Worm (Caenorhabditis elegans) whole organism, L4 larva: Measurements from ENCODE around the gene ZK546.19.

ENCODE experiments used
- D1046.2 ChIP-seq: fragments of 200-800 bp; sonication (Bioruptor generic); IDR thresholded peaks from 2 replicates; pipeline ENCODE4 v1.3.6; 2022; ENCODE audit warnings: missing genetic modification characterization, missing compliant biosample characterization
- F26F4.8 ChIP-seq: fragments of 200-800 bp; sonication (Bioruptor generic); conservative IDR thresholded peaks from 2 replicates; pipeline ENCODE4 v1.3.6; 2022; ENCODE audit warnings: missing genetic modification characterization, missing compliant biosample characterization
- F37D6.2 ChIP-seq: sonication (generic microtip); optimal IDR thresholded peaks from 2 replicates; lab custom pipeline; 2016; ENCODE audit warnings: mild to moderate bottlenecking, missing genetic modification characterization, missing compliant biosample characterization
- F44E2.7 ChIP-seq: fragments of 200-800 bp; sonication (Bioruptor generic); IDR thresholded peaks from 2 replicates; pipeline ENCODE4 v2.1.2; 2022; ENCODE audit warnings: missing genetic modification characterization, missing compliant biosample characterization
- T20F7.1 ChIP-seq: fragments of 200-800 bp; sonication (Bioruptor generic); optimal IDR thresholded peaks from 2 replicates; lab custom pipeline; 2018; ENCODE audit warnings: mild to moderate bottlenecking, missing genetic modification characterization, missing compliant biosample characterization
- Y105C5A.15 ChIP-seq: fragments of 200-800 bp; sonication (Bioruptor generic); IDR thresholded peaks from 2 replicates; pipeline ENCODE4 v1.3.6; 2022; ENCODE audit warnings: missing genetic modification characterization, missing compliant biosample characterization
- Y48G9A.11 ChIP-seq: fragments of 200-800 bp; sonication (Bioruptor generic); IDR thresholded peaks from 2 replicates; pipeline ENCODE4 v1.3.6; 2022; ENCODE audit warnings: missing genetic modification reagents, missing genetic modification characterization, missing compliant biosample characterization
- Y5F2A.4 ChIP-seq: fragments of 200-800 bp; sonication (Bioruptor generic); optimal IDR thresholded peaks from 2 replicates; lab custom pipeline; 2018; ENCODE audit warnings: mild to moderate bottlenecking, missing genetic modification characterization, missing compliant biosample characterization
- aha-1 ChIP-seq: fragments of 150-350 bp; peaks from one replicate; lab custom pipeline; 2014; ENCODE audit warnings: missing biosample characterization, missing genetic modification characterization
- aly-2 ChIP-seq: sonication (generic microtip); optimal IDR thresholded peaks from 2 replicates; lab custom pipeline; 2018; ENCODE audit warnings: missing biosample characterization, missing genetic modification characterization
- ama-1 ChIP-seq: fragments of 150-350 bp; optimal IDR thresholded peaks from 2 replicates; lab custom pipeline; 2014; ENCODE audit warnings: inconsistent platforms, mixed read lengths
- ceh-20 ChIP-seq: fragments of 200-800 bp; sonication (Bioruptor generic); IDR thresholded peaks from 2 replicates; pipeline ENCODE4 v1.3.6; 2022; ENCODE audit warnings: missing genetic modification reagents, missing genetic modification characterization, missing compliant biosample characterization
- ceh-28 ChIP-seq: fragments of 150-350 bp; optimal IDR thresholded peaks from 2 replicates; lab custom pipeline; 2014; ENCODE audit warnings: missing biosample characterization, missing genetic modification reagents, missing genetic modification characterization
- ceh-62 ChIP-seq: sonication (generic microtip); optimal IDR thresholded peaks from 2 replicates; lab custom pipeline; 2017; ENCODE audit warnings: missing biosample characterization, missing genetic modification characterization
- ces-1 ChIP-seq: fragments of 150-350 bp; sonication (generic microtip); optimal IDR thresholded peaks from 4 replicates; lab custom pipeline; 2014; ENCODE audit warnings: missing biosample characterization, missing genetic modification reagents, missing genetic modification characterization
- cey-2 ChIP-seq: sonication (generic microtip); optimal IDR thresholded peaks from 3 replicates; lab custom pipeline; 2017; ENCODE audit warnings: missing genetic modification characterization, mild to moderate bottlenecking, missing compliant biosample characterization, antibody characterized with exemption, borderline replicate concordance; ENCODE audit not compliant: insufficient read depth
- daf-16 ChIP-seq, 3 experiments: sonication (generic microtip); optimal IDR thresholded peaks; 2 replicates each; lab custom pipeline; 2016 to 2017; ENCODE audit warnings: missing genetic modification characterization in 3 of 3, missing genetic modification reagents in 3 of 3, mild to moderate bottlenecking in 2 of 3, missing compliant biosample characterization in 2 of 3, missing biosample characterization in 1 of 3, moderate library complexity in 1 of 3
- dmd-6 ChIP-seq: fragments of 200-800 bp; sonication (Bioruptor generic); IDR thresholded peaks from 2 replicates; pipeline ENCODE4 v1.3.6; 2022; ENCODE audit warnings: missing genetic modification reagents, missing genetic modification characterization, missing compliant biosample characterization
- dpl-1 ChIP-seq: fragments of 150-350 bp; optimal IDR thresholded peaks from 2 replicates; lab custom pipeline; 2014; ENCODE audit warnings: missing biosample characterization, missing genetic modification reagents, missing genetic modification characterization
- duxl-1 ChIP-seq: sonication (generic microtip); optimal IDR thresholded peaks from 2 replicates; lab custom pipeline; 2016; ENCODE audit warnings: mild to moderate bottlenecking, missing genetic modification characterization, moderate library complexity, missing compliant biosample characterization; ENCODE audit not compliant: poor library complexity
- dve-1 ChIP-seq: sonication (generic microtip); optimal IDR thresholded peaks from 2 replicates; lab custom pipeline; 2017; ENCODE audit warnings: antibody characterized with exemption, mild to moderate bottlenecking, missing genetic modification characterization, missing compliant biosample characterization; ENCODE audit not compliant: insufficient read depth
- hif-1 ChIP-seq, 2 experiments: sonication (generic microtip); optimal IDR thresholded peaks; 2 replicates each; lab custom pipeline; 2016 to 2017; ENCODE audit warnings: missing compliant biosample characterization in 2 of 2, missing genetic modification characterization in 2 of 2, missing genetic modification reagents in 2 of 2, missing genotype in 2 of 2, mild to moderate bottlenecking in 1 of 2
- hlh-11 ChIP-seq: fragments of 200-800 bp; sonication (Bioruptor generic); optimal IDR thresholded peaks from 2 replicates; lab custom pipeline; 2018; ENCODE audit warnings: mild to moderate bottlenecking, missing genetic modification characterization, missing compliant biosample characterization
- hlh-30 ChIP-seq: sonication (generic microtip); optimal IDR thresholded peaks from 2 replicates; lab custom pipeline; 2017; ENCODE audit warnings: antibody characterized with exemption, mild to moderate bottlenecking, missing genetic modification characterization, missing compliant biosample characterization; ENCODE audit not compliant: insufficient read depth
- hmg-1.1 ChIP-seq: fragments of 200-800 bp; sonication (Bioruptor generic); IDR thresholded peaks from 2 replicates; pipeline ENCODE4 v1.3.6; 2022; ENCODE audit warnings: missing genetic modification reagents, missing genetic modification characterization, missing compliant biosample characterization
- lin-1 ChIP-seq: fragments of 200-800 bp; sonication (Bioruptor generic); IDR thresholded peaks from 2 replicates; pipeline ENCODE4 v1.3.6; 2022; ENCODE audit warnings: missing genetic modification reagents, missing genetic modification characterization, missing compliant biosample characterization
- lin-29 ChIP-seq: fragments of 200-800 bp; sonication (Bioruptor generic); IDR thresholded peaks from 2 replicates; pipeline ENCODE4 v1.3.6; 2022; ENCODE audit warnings: missing genetic modification reagents, missing genetic modification characterization, missing compliant biosample characterization
- lir-3 ChIP-seq: sonication (generic microtip); optimal IDR thresholded peaks from 2 replicates; lab custom pipeline; 2016; ENCODE audit warnings: mild to moderate bottlenecking, missing genetic modification characterization, missing compliant biosample characterization
- mdl-1 ChIP-seq, 2 experiments: fragments of 150-350 bp in 1 of 2; sonication (generic microtip) in 1 of 2; optimal IDR thresholded peaks; 2 replicates each; lab custom pipeline; 2014 to 2017; ENCODE audit warnings: missing biosample characterization in 2 of 2, missing genetic modification characterization in 2 of 2
- mdt-29 ChIP-seq: fragments of 200-800 bp; sonication (Bioruptor generic); IDR thresholded peaks from 2 replicates; pipeline ENCODE4 v1.3.6; 2022; ENCODE audit warnings: missing genetic modification reagents, missing genetic modification characterization, missing compliant biosample characterization
- mxl-3 ChIP-seq: fragments of 200-800 bp; sonication (Bioruptor generic); optimal IDR thresholded peaks from 2 replicates; lab custom pipeline; 2018; ENCODE audit warnings: mild to moderate bottlenecking, missing genetic modification characterization, missing compliant biosample characterization
- nhr-237 ChIP-seq: sonication (generic microtip); optimal IDR thresholded peaks from 2 replicates; lab custom pipeline; 2017; ENCODE audit warnings: missing biosample characterization, missing genetic modification characterization
- nhr-28 ChIP-seq: fragments of 150-350 bp; optimal IDR thresholded peaks from 2 replicates; lab custom pipeline; 2014; ENCODE audit warnings: missing biosample characterization, missing genetic modification characterization
- nhr-48 ChIP-seq: sonication (generic microtip); optimal IDR thresholded peaks from 2 replicates; lab custom pipeline; 2016; ENCODE audit warnings: mild to moderate bottlenecking, missing genetic modification characterization, missing compliant biosample characterization
- nhr-76 ChIP-seq: fragments of 150-350 bp; optimal IDR thresholded peaks from 2 replicates; lab custom pipeline; 2014; ENCODE audit warnings: missing biosample characterization, missing genetic modification characterization
- nhr-77 ChIP-seq: fragments of 150-350 bp; optimal IDR thresholded peaks from 2 replicates; lab custom pipeline; 2014; ENCODE audit warnings: missing biosample characterization, missing genetic modification characterization
- pha-4 ChIP-seq, 2 experiments: fragments of 150-350 bp in 1 of 2; fragments of 200-800 bp in 1 of 2; sonication (Bioruptor generic) in 1 of 2; IDR thresholded peaks in 1 of 2; optimal IDR thresholded peaks in 1 of 2; 2 replicates each; pipeline versions ENCODE4 v1.3.6 to Lab custom; 2014 to 2022; ENCODE audit warnings: missing genetic modification characterization in 2 of 2, missing genetic modification reagents in 2 of 2, missing biosample characterization in 1 of 2, missing compliant biosample characterization in 1 of 2
- php-3 ChIP-seq: fragments of 200-800 bp; sonication (Bioruptor generic); IDR thresholded peaks from 2 replicates; pipeline ENCODE4 v1.3.6; 2022; ENCODE audit warnings: missing genetic modification reagents, missing genetic modification characterization, missing compliant biosample characterization
- pqm-1 ChIP-seq: sonication (generic microtip); optimal IDR thresholded peaks from 2 replicates; lab custom pipeline; 2017; ENCODE audit warnings: missing biosample characterization, missing genetic modification characterization
- snpc-4 ChIP-seq: fragments of 150-350 bp; optimal IDR thresholded peaks from 2 replicates; lab custom pipeline; 2014; ENCODE audit warnings: missing biosample characterization, missing genetic modification characterization
- tag-97 ChIP-seq: fragments of 200-800 bp; sonication (Bioruptor generic); IDR thresholded peaks from 2 replicates; pipeline ENCODE4 v1.3.6; 2022; ENCODE audit warnings: missing genetic modification characterization, missing compliant biosample characterization
- tra-1 ChIP-seq: fragments of 200-800 bp; sonication (Bioruptor generic); IDR thresholded peaks from 2 replicates; pipeline ENCODE4 v1.3.6; 2022; ENCODE audit warnings: missing genetic modification reagents, missing genetic modification characterization, missing compliant biosample characterization
- unc-130 ChIP-seq: sonication (generic microtip); optimal IDR thresholded peaks from 2 replicates; lab custom pipeline; 2016; ENCODE audit warnings: missing genetic modification reagents, missing genetic modification characterization, missing compliant biosample characterization
- unc-62 ChIP-seq, 3 experiments: fragments of 150-350 bp in 1 of 3; sonication (generic microtip); optimal IDR thresholded peaks in 2 of 3; peaks in 1 of 3; 1 replicate in 1 of 3; 2 replicates in 2 of 3; lab custom pipeline; 2014 to 2017; ENCODE audit warnings: missing biosample characterization in 3 of 3, missing genetic modification characterization in 3 of 3, missing genetic modification reagents in 3 of 3, missing genotype in 1 of 3
- zfp-3 ChIP-seq: fragments of 200-800 bp; sonication (Bioruptor generic); conservative IDR thresholded peaks from 2 replicates; pipeline ENCODE4 v1.3.6; 2022; ENCODE audit warnings: missing genetic modification reagents, missing genetic modification characterization, missing compliant biosample characterization
- ztf-7 ChIP-seq: fragments of 150-350 bp; optimal IDR thresholded peaks from 2 replicates; lab custom pipeline; 2014; ENCODE audit warnings: missing biosample characterization, missing genetic modification characterization

Gene ZK546.19

DNA sequence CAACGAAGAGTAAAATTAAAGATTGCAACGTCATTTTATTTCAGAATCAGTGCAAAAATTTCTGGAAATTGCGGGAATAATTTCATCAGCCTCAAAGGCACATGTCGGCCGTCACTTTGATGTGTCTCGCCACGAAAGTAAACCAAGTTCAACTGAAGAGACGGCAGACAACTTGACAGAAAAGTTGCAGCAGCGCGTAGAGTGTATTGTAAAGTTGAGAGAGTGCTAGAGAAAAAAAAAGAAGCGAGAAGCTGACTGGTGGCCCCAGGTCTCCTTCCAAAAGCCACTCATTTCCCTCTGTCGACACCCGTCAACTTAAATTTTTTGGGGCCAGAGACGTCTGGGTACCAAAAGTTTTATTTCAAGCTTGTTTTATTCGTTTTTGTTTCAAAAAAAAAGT lies 37.2 kb upstream of the ZK546.19 start (continued):
- TF ChIP-seq nhr-77 (tag; lab: Kevin White, UChicago): peak; percentile 77
- no peak for TF ChIP-seq lin-29
- peak; percentile 80 for TF ChIP-seq mxl-3
- TF ChIP-seq Y5F2A.4 (GFP tag; lab: Kevin White, UChicago): no peak
- TF ChIP-seq zfp-3 (GFP tag; lab: Robert Waterston, UW): no peak
- TF ChIP-seq pha-4 (GFP tag; IDR thresholded peaks at IDR 0.05; lab: Robert Waterston, UW): peak; percentile 37; the same call in 1 of the 2 replicates
- peak; percentile 23 for TF ChIP-seq pha-4 (tag; optimal IDR thresholded peaks at IDR 0.05; lab: Kevin White, UChicago)
- peak; percentile 25 for TF ChIP-seq T20F7.1 (GFP tag; lab: Kevin White, UChicago)
- TF ChIP-seq nhr-28: peak; percentile 73
- no peak for TF ChIP-seq aha-1
- no peak for TF ChIP-seq tag-97 (GFP tag; lab: Robert Waterston, UW)
- no peak for TF ChIP-seq F44E2.7 (GFP tag; lab: Robert Waterston, UW)
- TF ChIP-seq unc-130 (GFP tag; lab: Kevin White, UChicago): peak; percentile 64
- TF ChIP-seq mdl-1 (tag; optimal IDR thresholded peaks at IDR 0.05; lab: Kevin White, UChicago): peak; percentile 37 to 86
- no peak for TF ChIP-seq cey-2
- TF ChIP-seq F37D6.2: peak; percentile 40
- no peak for TF ChIP-seq Y48G9A.11 (GFP tag; lab: Robert Waterston, UW)
- TF ChIP-seq ceh-20 (GFP tag; lab: Robert Waterston, UW): peak; percentile 66; the same call in 1 of the 2 replicates
- TF ChIP-seq tra-1 (GFP tag; lab: Robert Waterston, UW): peak; percentile 45; the same call in 1 of the 2 replicates
- TF ChIP-seq snpc-4 (tag; lab: Kevin White, UChicago): peak; percentile 7
- TF ChIP-seq mdt-29: peak; percentile 58; the same call in 1 of the 2 replicates
- TF ChIP-seq Y105C5A.15 (GFP tag; lab: Robert Waterston, UW): no peak
- TF ChIP-seq duxl-1 (tag; lab: Kevin White, UChicago): no peak
- no peak for TF ChIP-seq D1046.2 (GFP tag; lab: Robert Waterston, UW)
- TF ChIP-seq hif-1 (tag; optimal IDR thresholded peaks at IDR 0.05; lab: Kevin White, UChicago): peak in 1 of 2 experiments; percentile 67
- TF ChIP-seq dpl-1: peak; percentile 56
- peak; percentile 13 for TF ChIP-seq nhr-48
- TF ChIP-seq daf-16 (GFP tag; optimal IDR thresholded peaks at IDR 0.05; lab: Kevin White, UChicago): peak in 1 of 2 experiments; percentile 16
- peak; percentile 64 for TF ChIP-seq daf-16 (tag; optimal IDR thresholded peaks at IDR 0.05; lab: Kevin White, UChicago)
- no peak for TF ChIP-seq nhr-76 (tag; lab: Kevin White, UChicago)
- no peak for TF ChIP-seq nhr-237 (tag; lab: Kevin White, UChicago)
- no peak for TF ChIP-seq ceh-28 (tag; lab: Kevin White, UChicago)
- TF ChIP-seq hlh-11 (tag; lab: Kevin White, UChicago): peak; percentile 83
- TF ChIP-seq hmg-1.1: peak; percentile 79
- no peak for TF ChIP-seq pqm-1 (tag; lab: Kevin White, UChicago)
- no peak for TF ChIP-seq F26F4.8 (GFP tag; lab: Robert Waterston, UW)
- TF ChIP-seq, all 104 proteins: peak for 40

- peak; percentile 5 for TF ChIP-seq hlh-11 (tag; lab: Kevin White, UChicago)
- no peak for TF ChIP-seq daf-16 (GFP tag; optimal IDR thresholded peaks at IDR 0.05; lab: Kevin White, UChicago)
- TF ChIP-seq daf-16 (tag; optimal IDR thresholded peaks at IDR 0.05; lab: Kevin White, UChicago): peak; percentile 62
- no peak for TF ChIP-seq hlh-30
- TF ChIP-seq pqm-1 (tag; lab: Kevin White, UChicago): peak; percentile 28
- TF ChIP-seq unc-62 (GFP tag; optimal IDR thresholded peaks at IDR 0.05 in 1 of 2; lab: Kevin White, UChicago): no peak
- TF ChIP-seq unc-62 (tag; optimal IDR thresholded peaks at IDR 0.05; lab: Kevin White, UChicago): no peak
- TF ChIP-seq ceh-62 (tag; lab: Kevin White, UChicago): no peak
- no peak for TF ChIP-seq lir-3 (tag; lab: Kevin White, UChicago)
- peak; percentile 5 for TF ChIP-seq dve-1 (tag; lab: Kevin White, UChicago)
- TF ChIP-seq aly-2: no peak
- TF ChIP-seq lin-1 (GFP tag; lab: Robert Waterston, UW): 0 out of 2 replicates have a peak, but pooled peaks have one; percentile 14
- TF ChIP-seq ces-1: no peak
- no peak for TF ChIP-seq ztf-7 (tag; lab: Kevin White, UChicago)
- TF ChIP-seq F26F4.8 (GFP tag; lab: Robert Waterston, UW): no peak
- no peak for TF ChIP-seq Y48G9A.11 (GFP tag; lab: Robert Waterston, UW)
- no peak for TF ChIP-seq ama-1 (lab: Kevin White, UChicago)
- peak; percentile 44 for TF ChIP-seq aha-1
- peak; percentile 28; the same call in 1 of the 2 replicates for TF ChIP-seq dmd-6 (GFP tag; lab: Robert Waterston, UW)
- TF ChIP-seq php-3 (GFP tag; lab: Robert Waterston, UW): peak; percentile 81
- peak; percentile 38 for TF ChIP-seq nhr-28
- TF ChIP-seq F37D6.2: no peak
These were observed 36.7 kb upstream of the ZK546.19 start, which contains the start of gene btbd-10 for ce11 chrII:4904778-4905177. Gene btbd-10 (plus strand): TSS chrII:4905008.
